Fruit fly (Drosophila melanogaster): ENCODE results near the gene CG3939.
A peak's percentile ranks its signal among the peaks of the same experiment; 100 is the strongest.

CG3939 gene

dm6 chrX:3135102-3135393, 39.8 kb upstream of the CG3939 start:
- peak; percentile 7 to 21 for TF ChIP-seq dl (GFP tag; optimal IDR thresholded peaks at IDR 0.05; ENCODE audit: insufficient read depth in 1 of 2, partially characterized antibody in 2 of 2)
- peak; percentile 22 for TF ChIP-seq Dif (GFP tag; optimal IDR thresholded peaks at IDR 0.05; ENCODE audit: partially characterized antibody)
- no peak for TF ChIP-seq ey (GFP tag; optimal IDR thresholded peaks at IDR 0.05)

dm6 chrX:3135620-3136019, 39.2 kb upstream of the CG3939 start:
- TF ChIP-seq brk (GFP tag; optimal IDR thresholded peaks at IDR 0.05) (no peak), psq (GFP tag; optimal IDR thresholded peaks at IDR 0.05) (peak; percentile 77)

DNA sequence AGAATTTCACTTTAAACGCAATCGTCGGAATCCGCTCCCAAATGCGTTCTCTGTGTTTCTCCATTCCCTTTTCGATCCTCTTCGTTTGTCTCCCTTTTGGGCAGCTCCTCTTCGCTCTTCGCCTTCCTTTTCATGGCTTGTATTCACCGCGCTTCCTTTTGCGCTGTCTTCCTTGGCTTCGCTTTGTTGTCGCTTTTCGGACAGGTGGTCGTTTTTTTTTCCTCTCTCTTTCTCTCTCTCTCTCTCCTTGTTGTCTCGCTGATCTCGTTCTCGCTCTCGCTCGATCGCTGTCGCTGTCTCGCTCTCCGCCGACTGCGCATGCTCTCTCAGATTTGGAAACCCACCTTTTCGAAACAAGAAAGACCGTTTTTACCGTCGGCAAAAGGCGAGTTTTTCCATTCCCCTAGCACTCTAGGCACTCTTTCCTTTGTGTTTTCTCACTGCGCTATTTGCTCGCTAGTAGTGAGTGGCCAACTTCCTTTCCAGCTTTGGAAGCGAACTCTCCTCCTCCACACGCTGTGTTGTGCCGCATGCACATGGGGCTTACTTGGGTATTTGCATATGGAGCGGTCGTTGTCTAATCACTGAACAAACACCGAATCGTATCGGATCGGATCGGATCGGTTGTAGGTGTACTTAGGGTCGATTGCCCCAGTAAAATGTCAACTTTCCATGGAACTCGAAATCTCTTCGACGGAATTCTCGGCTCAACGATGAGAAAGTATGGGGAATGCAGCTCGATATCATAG, 38.3 kb upstream of the CG3939 start:
- TF ChIP-seq Mio (GFP tag; optimal IDR thresholded peaks at IDR 0.05), result no peak
- TF ChIP-seq br (GFP tag; optimal IDR thresholded peaks at IDR 0.05), result peak; percentile 0
- peak; percentile 99 for TF ChIP-seq psq (GFP tag; optimal IDR thresholded peaks at IDR 0.05)
- no peak for TF ChIP-seq Sp1 (GFP tag; optimal IDR thresholded peaks at IDR 0.05)
- no peak for TF ChIP-seq Rel (GFP tag; optimal IDR thresholded peaks at IDR 0.05)
- no peak for TF ChIP-seq Rel (tag; optimal IDR thresholded peaks at IDR 0.05)
- peak in 1 of 2 experiments; percentile 12 for TF ChIP-seq dl (GFP tag; optimal IDR thresholded peaks at IDR 0.05; ENCODE audit: insufficient read depth in 1 of 2, partially characterized antibody in 2 of 2)
- no peak for TF ChIP-seq sage (GFP tag; optimal IDR thresholded peaks at IDR 0.05)
- no peak for TF ChIP-seq fru (GFP tag; optimal IDR thresholded peaks at IDR 0.05)
- no peak for TF ChIP-seq ey (GFP tag; optimal IDR thresholded peaks at IDR 0.05)
- peak; percentile 45 for TF ChIP-seq Jra (GFP tag; optimal IDR thresholded peaks at IDR 0.05)
- peak; percentile 39 for TF ChIP-seq rgr (GFP tag; optimal IDR thresholded peaks at IDR 0.05)
- TF ChIP-seq dmrt93B (GFP tag; optimal IDR thresholded peaks at IDR 0.05), result no peak
- no peak for TF ChIP-seq pan (optimal IDR thresholded peaks at IDR 0.05)
- TF ChIP-seq tai (GFP tag; optimal IDR thresholded peaks at IDR 0.05), result peak; percentile 54
- peak in 1 of 2 experiments; percentile 22 for TF ChIP-seq foxo (GFP tag; optimal IDR thresholded peaks at IDR 0.05)
- TF ChIP-seq h (GFP tag; optimal IDR thresholded peaks at IDR 0.05), result peak; percentile 31
- no peak for TF ChIP-seq CG32264 (GFP tag; optimal IDR thresholded peaks at IDR 0.05)
- TF ChIP-seq Hnf4 (GFP tag; optimal IDR thresholded peaks at IDR 0.05), result peak; percentile 52
- peak; percentile 81 for TF ChIP-seq Hr83 (GFP tag; optimal IDR thresholded peaks at IDR 0.05; ENCODE audit: poor library complexity, severe bottlenecking)
- TF ChIP-seq Dif (GFP tag; optimal IDR thresholded peaks at IDR 0.05; ENCODE audit: partially characterized antibody), result no peak
- peak; percentile 42 for TF ChIP-seq OdsH (GFP tag; optimal IDR thresholded peaks at IDR 0.05)

DNA sequence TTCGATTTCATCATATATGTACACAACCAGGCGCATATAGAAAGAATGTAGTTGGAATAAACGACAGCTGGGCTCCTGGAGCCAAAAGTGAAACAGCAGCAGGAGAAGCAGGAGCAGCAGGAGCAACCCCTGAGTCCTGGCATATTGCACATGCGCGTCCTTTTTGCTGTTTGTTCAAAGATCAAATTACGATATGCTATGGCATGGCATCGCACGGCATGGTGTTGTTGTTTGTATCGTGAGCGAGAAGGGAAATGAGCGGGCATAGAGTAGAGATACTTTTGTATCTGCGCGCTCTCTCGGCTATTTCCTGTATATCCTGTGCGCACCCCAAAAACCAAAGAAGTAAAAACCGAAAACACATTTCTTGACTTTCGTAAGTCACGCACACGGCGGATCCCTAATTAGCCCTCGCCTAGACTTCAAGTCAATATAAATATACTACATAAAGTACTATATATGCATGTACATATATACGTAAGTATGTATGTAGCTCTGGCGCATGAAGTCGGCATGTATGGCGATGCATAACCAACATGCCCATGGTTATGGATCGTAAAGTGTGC, 36.9 kb upstream of the CG3939 start:
- TF ChIP-seq Hr83 (GFP tag; optimal IDR thresholded peaks at IDR 0.05; ENCODE audit: poor library complexity, severe bottlenecking) (no peak), sage (GFP tag; optimal IDR thresholded peaks at IDR 0.05) (no peak), OdsH (GFP tag; optimal IDR thresholded peaks at IDR 0.05) (no peak), N (GFP tag; optimal IDR thresholded peaks at IDR 0.05) (no peak), Dfd (GFP tag; optimal IDR thresholded peaks at IDR 0.05) (no peak), tai (GFP tag; optimal IDR thresholded peaks at IDR 0.05) (no peak), Hr78 (GFP tag; optimal IDR thresholded peaks at IDR 0.05) (no peak), usp (GFP tag; optimal IDR thresholded peaks at IDR 0.05) (no peak), dmrt93B (GFP tag; optimal IDR thresholded peaks at IDR 0.05) (no peak), Sp1 (GFP tag; optimal IDR thresholded peaks at IDR 0.05) (no peak), Mio (GFP tag; optimal IDR thresholded peaks at IDR 0.05) (no peak), pan (optimal IDR thresholded peaks at IDR 0.05) (no peak), psq (GFP tag; optimal IDR thresholded peaks at IDR 0.05) (no peak), Dif (GFP tag; optimal IDR thresholded peaks at IDR 0.05; ENCODE audit: partially characterized antibody) (no peak), woc (GFP tag; optimal IDR thresholded peaks at IDR 0.05) (no peak), Hnf4 (GFP tag; optimal IDR thresholded peaks at IDR 0.05) (no peak), br (GFP tag; optimal IDR thresholded peaks at IDR 0.05) (no peak), jim (GFP tag; optimal IDR thresholded peaks at IDR 0.05) (no peak), foxo (GFP tag; optimal IDR thresholded peaks at IDR 0.05) (no peak), CrebA (GFP tag; optimal IDR thresholded peaks at IDR 0.05; ENCODE audit: borderline replicate concordance) (no peak)

dm6 chrX:3139961-3140360, 34.9 kb upstream of the CG3939 start:
- TF ChIP-seq psq (GFP tag; optimal IDR thresholded peaks at IDR 0.05) (peak; percentile 94), CrebA (GFP tag; optimal IDR thresholded peaks at IDR 0.05; ENCODE audit: borderline replicate concordance) (peak; percentile 41), h (GFP tag; optimal IDR thresholded peaks at IDR 0.05) (no peak)

Data from whole organism, wandering third instar larva.